Worm (Caenorhabditis elegans): ENCODE measurements around the gene srz-25.

ce11 chrV:17580017-17580416, 39.6 kb downstream of the srz-25 start:
- TF ChIP-seq tbx-37 (GFP tag; conservative IDR thresholded peaks at IDR 0.05) (no peak), ama-1 (optimal IDR thresholded peaks at IDR 0.05) (no peak), ceh-36 (tag; optimal IDR thresholded peaks at IDR 0.05) (no peak), B0310.2 (tag; optimal IDR thresholded peaks at IDR 0.05) (no peak), sea-1 (GFP tag; conservative IDR thresholded peaks at IDR 0.05) (no peak), flt-1 (GFP tag; IDR thresholded peaks at IDR 0.05) (no peak), pes-1 (GFP tag; IDR thresholded peaks at IDR 0.05) (no peak), aly-1 (tag; optimal IDR thresholded peaks at IDR 0.05) (no peak), F13C5.2 (tag; optimal IDR thresholded peaks at IDR 0.05) (no peak), hmg-4 (GFP tag; optimal IDR thresholded peaks at IDR 0.05) (no peak), hnd-1 (tag; optimal IDR thresholded peaks at IDR 0.05) (no peak)
